Worm (Caenorhabditis elegans) whole organism, L2 larva: ENCODE data around the gene tes-1.

Experiments used
- C34F6.9 ChIP-seq: fragments of 150-350 bp; optimal IDR thresholded peaks from 2 replicates; lab custom pipeline; 2014; ENCODE audit warnings: missing biosample characterization, missing genetic modification characterization
- F13H6.1 ChIP-seq: sonication (generic microtip); optimal IDR thresholded peaks from 2 replicates; lab custom pipeline; 2016; ENCODE audit warnings: missing genetic modification characterization, missing compliant biosample characterization
- R02D3.7 ChIP-seq: fragments of 150-350 bp; optimal IDR thresholded peaks from 2 replicates; lab custom pipeline; 2014; ENCODE audit warnings: missing biosample characterization, missing genetic modification characterization
- alr-1 ChIP-seq: fragments of 150-350 bp; optimal IDR thresholded peaks from 2 replicates; lab custom pipeline; 2014; ENCODE audit warnings: missing biosample characterization, missing genetic modification characterization
- aly-2 ChIP-seq: fragments of 150-350 bp; optimal IDR thresholded peaks from 2 replicates; lab custom pipeline; 2014; ENCODE audit warnings: missing biosample characterization, missing genetic modification characterization
- ama-1 ChIP-seq: fragments of 150-350 bp; optimal IDR thresholded peaks from 2 replicates; lab custom pipeline; 2018; ENCODE audit warnings: inconsistent platforms
- blmp-1 ChIP-seq: sonication (generic microtip); optimal IDR thresholded peaks from 2 replicates; lab custom pipeline; 2017; ENCODE audit warnings: missing genetic modification characterization, mild to moderate bottlenecking, missing compliant biosample characterization, antibody characterized with exemption, moderate library complexity; ENCODE audit not compliant: insufficient read depth
- ceh-82 ChIP-seq: fragments of 150-350 bp; optimal IDR thresholded peaks from 2 replicates; lab custom pipeline; 2014; ENCODE audit warnings: missing biosample characterization, missing genetic modification characterization
- dmd-4 ChIP-seq: sonication (generic microtip); optimal IDR thresholded peaks from 2 replicates; lab custom pipeline; 2017; ENCODE audit warnings: missing biosample characterization, missing genetic modification characterization
- fos-1 ChIP-seq: fragments of 150-350 bp; optimal IDR thresholded peaks from 2 replicates; lab custom pipeline; 2014; ENCODE audit warnings: missing biosample characterization, missing genetic modification characterization
- gmeb-1 ChIP-seq: fragments of 150-350 bp; optimal IDR thresholded peaks from 2 replicates; lab custom pipeline; 2014; ENCODE audit warnings: missing biosample characterization, missing genetic modification characterization
- lin-13 ChIP-seq: fragments of 150-350 bp; optimal IDR thresholded peaks from 2 replicates; lab custom pipeline; 2014; ENCODE audit warnings: missing biosample characterization, missing genetic modification reagents, missing genetic modification characterization
- lin-39 ChIP-seq: fragments of 150-350 bp; optimal IDR thresholded peaks from 2 replicates; lab custom pipeline; 2014; ENCODE audit warnings: missing biosample characterization, missing genetic modification reagents, missing genetic modification characterization
- lsy-2 ChIP-seq, 2 experiments: fragments of 150-350 bp in 1 of 2; sonication (generic microtip) in 1 of 2; optimal IDR thresholded peaks; 2 replicates each; lab custom pipeline; 2014 to 2017; ENCODE audit warnings: missing biosample characterization in 2 of 2, missing genetic modification characterization in 2 of 2
- mab-5 ChIP-seq: fragments of 150-350 bp; optimal IDR thresholded peaks from 2 replicates; lab custom pipeline; 2014; ENCODE audit warnings: missing biosample characterization, missing genetic modification characterization
- mdl-1 ChIP-seq, 2 experiments: fragments of 150-350 bp in 1 of 2; sonication (generic microtip) in 1 of 2; optimal IDR thresholded peaks; 2 replicates each; lab custom pipeline; 2017; ENCODE audit warnings: missing biosample characterization in 2 of 2, missing genetic modification characterization in 2 of 2
- nhr-10 ChIP-seq: sonication (generic microtip); optimal IDR thresholded peaks from 2 replicates; lab custom pipeline; 2017; ENCODE audit warnings: missing biosample characterization, missing genetic modification characterization
- nhr-12 ChIP-seq: fragments of 150-350 bp; optimal IDR thresholded peaks from 2 replicates; lab custom pipeline; 2014; ENCODE audit warnings: missing biosample characterization, missing genetic modification characterization
- nhr-129 ChIP-seq: fragments of 150-350 bp; optimal IDR thresholded peaks from 2 replicates; lab custom pipeline; 2014; ENCODE audit warnings: missing biosample characterization, missing genetic modification characterization
- nhr-21 ChIP-seq: fragments of 150-350 bp; optimal IDR thresholded peaks from 2 replicates; lab custom pipeline; 2014; ENCODE audit warnings: missing biosample characterization, missing genetic modification characterization
- nhr-23 ChIP-seq: fragments of 150-350 bp; optimal IDR thresholded peaks from 2 replicates; lab custom pipeline; 2014; ENCODE audit warnings: missing biosample characterization, missing genetic modification reagents, missing genetic modification characterization
- nhr-25 ChIP-seq: fragments of 150-350 bp; sonication (generic microtip); optimal IDR thresholded peaks from 3 replicates; lab custom pipeline; 2014; ENCODE audit warnings: missing biosample characterization, missing genetic modification characterization
- peb-1 ChIP-seq: fragments of 150-350 bp; optimal IDR thresholded peaks from 2 replicates; lab custom pipeline; 2014; ENCODE audit warnings: missing biosample characterization, missing genetic modification characterization
- skn-1 ChIP-seq: sonication (generic microtip); optimal IDR thresholded peaks from 2 replicates; lab custom pipeline; 2017; ENCODE audit warnings: missing biosample characterization, missing genetic modification characterization
- sma-3 ChIP-seq: sonication (generic microtip); optimal IDR thresholded peaks from 2 replicates; lab custom pipeline; 2016; ENCODE audit warnings: missing genetic modification reagents, missing genetic modification characterization, missing compliant biosample characterization
- sma-9 ChIP-seq, 2 experiments: fragments of 150-350 bp in 1 of 2; sonication (generic microtip) in 1 of 2; optimal IDR thresholded peaks; 2 replicates each; lab custom pipeline; 2014 to 2016; ENCODE audit warnings: missing genetic modification characterization in 2 of 2, mild to moderate bottlenecking in 1 of 2, missing biosample characterization in 1 of 2, missing compliant biosample characterization in 1 of 2, missing genetic modification reagents in 1 of 2, moderate library complexity in 1 of 2
- snpc-4 ChIP-seq: fragments of 150-350 bp; optimal IDR thresholded peaks from 2 replicates; lab custom pipeline; 2014; ENCODE audit warnings: missing biosample characterization, missing genetic modification characterization
- unc-62 ChIP-seq: fragments of 150-350 bp; optimal IDR thresholded peaks from 2 replicates; lab custom pipeline; 2014; ENCODE audit warnings: missing biosample characterization, missing genetic modification reagents, missing genetic modification characterization
- ztf-11 ChIP-seq: sonication (generic microtip); optimal IDR thresholded peaks from 2 replicates; lab custom pipeline; 2017; ENCODE audit warnings: missing biosample characterization, missing genetic modification characterization

Gene tes-1

ce11 chrIV:7445995-7446394, 5.2 kb downstream of the tes-1 start, which contains the start of gene B0496.1:
B0496.1 (plus strand) TSS chrIV:7446295.
- TF ChIP-seq nhr-10: no peak
- TF ChIP-seq peb-1 (tag; lab: Kevin White, UChicago): no peak
- no peak for TF ChIP-seq C34F6.9
- TF ChIP-seq skn-1: no peak
- no peak for TF ChIP-seq sma-3

- TF ChIP-seq ceh-82 (tag; lab: Kevin White, UChicago) (no peak), fos-1 (tag; lab: Kevin White, UChicago) (peak; percentile 28)
These were observed 6.0 kb downstream of the tes-1 start, which contains the start of gene valv-1 for ce11 chrIV:7445236-7445635. valv-1 (minus strand) TSS chrIV:7445336.

ce11 chrIV:7440238-7440637, 11.0 kb downstream of the tes-1 start:
- TF ChIP-seq blmp-1 (tag; lab: Kevin White, UChicago): peak; percentile 80
- no peak for TF ChIP-seq fos-1 (tag; lab: Kevin White, UChicago)
- TF ChIP-seq nhr-129 (tag; lab: Kevin White, UChicago): no peak
- TF ChIP-seq, all 48 proteins: peak for 1

- TF ChIP-seq sma-9 (GFP tag; optimal IDR thresholded peaks at IDR 0.05; lab: Kevin White, UChicago): no peak
- TF ChIP-seq sma-9 (tag; optimal IDR thresholded peaks at IDR 0.05; lab: Kevin White, UChicago): no peak
- TF ChIP-seq lin-39 (tag; lab: Kevin White, UChicago): no peak
- TF ChIP-seq aly-2: no peak
- TF ChIP-seq gmeb-1 (tag; lab: Kevin White, UChicago): no peak
- no peak for TF ChIP-seq R02D3.7 (tag; lab: Kevin White, UChicago)
- no peak for TF ChIP-seq nhr-23 (tag; lab: Kevin White, UChicago)
- TF ChIP-seq nhr-25 (tag; lab: Kevin White, UChicago): no peak
- no peak for TF ChIP-seq skn-1
- TF ChIP-seq alr-1 (tag; lab: Kevin White, UChicago): no peak
- TF ChIP-seq C34F6.9: no peak
- TF ChIP-seq dmd-4 (tag; lab: Kevin White, UChicago): no peak
- TF ChIP-seq lin-13 (GFP tag; lab: Kevin White, UChicago): no peak
- no peak for TF ChIP-seq lsy-2 (tag; optimal IDR thresholded peaks at IDR 0.05; lab: Kevin White, UChicago)
- no peak for TF ChIP-seq snpc-4 (tag; lab: Kevin White, UChicago)
- TF ChIP-seq nhr-21 (tag; lab: Kevin White, UChicago): no peak
- TF ChIP-seq sma-3: no peak
- no peak for TF ChIP-seq nhr-10
- no peak for TF ChIP-seq unc-62 (GFP tag; lab: Kevin White, UChicago)
- no peak for TF ChIP-seq nhr-12 (tag; lab: Kevin White, UChicago)
- TF ChIP-seq mdl-1 (tag; optimal IDR thresholded peaks at IDR 0.05; lab: Kevin White, UChicago): no peak
These were observed 11.9 kb downstream of the tes-1 start for ce11 chrIV:7439377-7439776.

ce11 chrIV:7433858-7434257, 17.4 kb downstream of the tes-1 start, which contains the start of gene B0496.11:
B0496.11 (minus strand) TSS chrIV:7433958.
- no peak for TF ChIP-seq lin-39 (tag; lab: Kevin White, UChicago)

- TF ChIP-seq alr-1 (tag; lab: Kevin White, UChicago) (no peak), nhr-23 (tag; lab: Kevin White, UChicago) (no peak), nhr-129 (tag; lab: Kevin White, UChicago) (peak; percentile 32), F13H6.1 (peak; percentile 37), ama-1 (no peak), unc-62 (GFP tag; lab: Kevin White, UChicago) (no peak), nhr-21 (tag; lab: Kevin White, UChicago) (no peak), dmd-4 (tag; lab: Kevin White, UChicago) (no peak), sma-9 (GFP tag; optimal IDR thresholded peaks at IDR 0.05; lab: Kevin White, UChicago) (peak; percentile 40), sma-9 (tag; optimal IDR thresholded peaks at IDR 0.05; lab: Kevin White, UChicago) (no peak), mab-5 (tag; lab: Kevin White, UChicago) (peak; percentile 27), ztf-11 (tag; lab: Kevin White, UChicago) (no peak)
These were observed 22.2 kb downstream of the tes-1 start for ce11 chrIV:7428998-7429397.

ce11 chrIV:7428347-7428746, 22.9 kb downstream of the tes-1 start:
- TF ChIP-seq lsy-2 (tag; optimal IDR thresholded peaks at IDR 0.05; lab: Kevin White, UChicago) (peak in 1 of 2 experiments; percentile 8), lin-13 (GFP tag; lab: Kevin White, UChicago) (no peak), nhr-25 (tag; lab: Kevin White, UChicago) (no peak), nhr-23 (tag; lab: Kevin White, UChicago) (no peak), nhr-129 (tag; lab: Kevin White, UChicago) (peak; percentile 19)
